Worm (Caenorhabditis elegans) whole organism, midembryonic: ENCODE measurements around the gene nas-20.

Experiments
- T22C8.4 ChIP-seq: fragments of 200-800 bp; sonication (Bioruptor generic); IDR thresholded peaks from 2 replicates; pipeline ENCODE4 v1.3.6; 2022; ENCODE audit warnings: missing genetic modification characterization, missing compliant biosample characterization
- flt-1 ChIP-seq: fragments of 200-800 bp; sonication (Bioruptor generic); IDR thresholded peaks from 2 replicates; pipeline ENCODE4 v1.3.6; 2022; ENCODE audit warnings: missing genetic modification characterization, missing compliant biosample characterization
- klf-2 ChIP-seq: fragments of 200-800 bp; sonication (Bioruptor generic); conservative IDR thresholded peaks from 2 replicates; pipeline ENCODE4 v1.3.6; 2022; ENCODE audit warnings: missing genetic modification reagents, missing genetic modification characterization, missing compliant biosample characterization

- TF ChIP-seq flt-1 (GFP tag; lab: Robert Waterston, UW), result no peak
- no peak for TF ChIP-seq klf-2
- TF ChIP-seq T22C8.4 (GFP tag; lab: Robert Waterston, UW), result no peak
Observed at ce11 chrV:11421605-11422004, 50.5 kb downstream of the nas-20 start, which contains the start of gene des-2.
